Worm (Caenorhabditis elegans): ENCODE results near the gene pcm-1.

DNA sequence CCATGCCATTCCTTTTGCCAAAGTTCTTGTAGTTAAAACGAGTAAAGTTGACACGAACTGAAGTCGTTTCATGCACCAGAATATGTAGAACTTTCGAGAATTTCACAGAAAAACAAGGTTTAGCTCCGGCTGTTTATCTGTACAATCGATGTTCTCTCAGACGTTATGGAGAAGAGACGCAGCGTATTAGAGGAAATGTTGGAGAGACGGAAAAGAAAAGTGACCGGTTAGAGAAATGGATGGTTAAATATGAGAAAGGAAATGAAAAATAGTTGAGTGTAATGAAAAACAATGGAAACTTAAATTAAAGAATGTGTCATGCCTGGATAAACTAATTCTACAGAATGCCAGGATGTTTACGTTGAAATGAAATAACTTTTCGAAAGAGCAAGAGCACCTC is at the start of gene pcm-1:
- TF ChIP-seq ztf-3 (GFP tag; optimal IDR thresholded peaks at IDR 0.05): no peak
- no peak for TF ChIP-seq egrh-3 (GFP tag; IDR thresholded peaks at IDR 0.05)
- TF ChIP-seq unc-130 (GFP tag; optimal IDR thresholded peaks at IDR 0.05): no peak

Measured in whole organism, young adult.